Worm (Caenorhabditis elegans) whole organism, L4/young adult: ENCODE measurements around the gene F09F9.3.

ENCODE experiments used
- W03F9.2 ChIP-seq: fragments of 150-350 bp; optimal IDR thresholded peaks from 2 replicates; lab custom pipeline; 2014; ENCODE audit warnings: missing biosample characterization, missing genetic modification characterization
- him-1 ChIP-seq: sonication (generic microtip); optimal IDR thresholded peaks from 2 replicates; lab custom pipeline; 2016; ENCODE audit warnings: missing genotype, missing genetic modification reagents, missing genetic modification characterization, missing compliant biosample characterization

ce11 chrX:4100473-4100872, 20.4 kb downstream of the F09F9.3 start, which contains the start of gene clh-4:
- TF ChIP-seq W03F9.2 (tag; lab: Kevin White, UChicago) = no peak
- TF ChIP-seq him-1 (tag; lab: Kevin White, UChicago) = no peak
